Fruit fly (Drosophila melanogaster) whole organism, embryonic: ENCODE measurements around the gene CG6067.
A peak's percentile ranks its signal among the peaks of the same experiment; 100 is the strongest.

Source experiments
- Aef1 ChIP-seq: fragments of 200-800 bp; sonication (Bioruptor generic); IDR thresholded peaks from 3 replicates; pipeline ENCODE4 v1.3.6; 2022; ENCODE audit warnings: missing biosample characterization, missing genetic modification characterization
- Awh ChIP-seq: fragments of 200-800 bp; sonication (Bioruptor generic); IDR thresholded peaks from 2 replicates; pipeline ENCODE4, ENCODE4 v1.3.6; 2022; ENCODE audit warnings: missing biosample characterization, missing genetic modification characterization
- Bgb ChIP-seq: fragments of 200-800 bp; sonication (Bioruptor generic); IDR thresholded peaks from 2 replicates; pipeline ENCODE4 v1.3.6; 2022; ENCODE audit warnings: missing biosample characterization, missing genetic modification characterization; ENCODE audit not compliant: partially characterized antibody
- CG1024 ChIP-seq: fragments of 200-800 bp; sonication (Bioruptor generic); IDR thresholded peaks from 2 replicates; pipeline ENCODE4 v1.3.6; 2022; ENCODE audit warnings: missing biosample characterization, missing genetic modification characterization
- CG10267 ChIP-seq: fragments of 200-800 bp; sonication (Bioruptor generic); optimal IDR thresholded peaks from 2 replicates; lab custom pipeline; 2018; ENCODE audit warnings: missing biosample characterization, mild to moderate bottlenecking, missing genetic modification characterization, moderate library complexity
- CG12299 ChIP-seq: fragments of 200-800 bp; sonication (Bioruptor generic); optimal IDR thresholded peaks from 2 replicates; lab custom pipeline; 2018; ENCODE audit warnings: missing biosample characterization, mild to moderate bottlenecking, missing genetic modification characterization
- CG13424 ChIP-seq: fragments of 200-800 bp; sonication (Bioruptor generic); optimal IDR thresholded peaks from 2 replicates; lab custom pipeline; 2019; ENCODE audit warnings: missing biosample characterization, mild to moderate bottlenecking, missing genetic modification characterization, moderate library complexity
- CG14667 ChIP-seq: fragments of 200-800 bp; sonication (Bioruptor generic); IDR thresholded peaks from 2 replicates; pipeline ENCODE4 v1.3.6; 2022; ENCODE audit warnings: missing biosample characterization, missing genetic modification characterization
- CG14860 ChIP-seq: fragments of 200-800 bp; sonication (Bioruptor generic); IDR thresholded peaks from 3 replicates; pipeline ENCODE4 v1.3.6; 2022; ENCODE audit warnings: missing biosample characterization, missing genetic modification characterization; ENCODE audit not compliant: partially characterized antibody
- CG16815 ChIP-seq: fragments of 200-800 bp; sonication (Bioruptor generic); optimal IDR thresholded peaks from 3 replicates; lab custom pipeline; 2017; ENCODE audit warnings: missing biosample characterization, mild to moderate bottlenecking, missing genetic modification characterization
- CG17328 ChIP-seq: fragments of 200-800 bp; sonication (Bioruptor generic); IDR thresholded peaks from 2 replicates; pipeline ENCODE4 v1.3.6; 2022; ENCODE audit warnings: missing biosample characterization, missing genetic modification characterization
- CG17359 ChIP-seq: fragments of 200-800 bp; sonication (Bioruptor generic); optimal IDR thresholded peaks from 3 replicates; lab custom pipeline; 2018; ENCODE audit warnings: missing biosample characterization, mild to moderate bottlenecking, missing genetic modification characterization, moderate library complexity
- CG17912 ChIP-seq: fragments of 200-800 bp; sonication (Bioruptor generic); optimal IDR thresholded peaks from 2 replicates; lab custom pipeline; 2018; ENCODE audit warnings: missing biosample characterization, mild to moderate bottlenecking, missing genetic modification characterization
- CG2116 ChIP-seq: fragments of 200-800 bp; sonication (Bioruptor generic); optimal IDR thresholded peaks from 3 replicates; lab custom pipeline; 2018; ENCODE audit warnings: missing biosample characterization, mild to moderate bottlenecking, missing genetic modification characterization
- CG2875 ChIP-seq: fragments of 200-800 bp; sonication (Bioruptor generic); optimal IDR thresholded peaks from 2 replicates; lab custom pipeline; 2017; ENCODE audit warnings: missing biosample characterization, mild to moderate bottlenecking, missing genetic modification characterization, missing genetic modification reagents
- CG30020 ChIP-seq: fragments of 200-800 bp; optimal IDR thresholded peaks from 2 replicates; lab custom pipeline; 2019; ENCODE audit warnings: missing biosample characterization, mild to moderate bottlenecking, missing genetic modification characterization, moderate library complexity
- CG30403 ChIP-seq: fragments of 200-800 bp; sonication (Bioruptor generic); optimal IDR thresholded peaks from 3 replicates; lab custom pipeline; 2016; ENCODE audit warnings: missing biosample characterization, missing genetic modification characterization
- CG3995 ChIP-seq: fragments of 200-800 bp; sonication (Bioruptor generic); optimal IDR thresholded peaks from 3 replicates; lab custom pipeline; 2016; ENCODE audit warnings: missing biosample characterization, missing genetic modification characterization
- CG6689 ChIP-seq: fragments of 200-800 bp; sonication (Bioruptor generic); IDR thresholded peaks from 2 replicates; pipeline ENCODE4 v1.3.6; 2022; ENCODE audit warnings: missing biosample characterization, missing genetic modification characterization
- CG8089 ChIP-seq: fragments of 200-800 bp; sonication (Bioruptor generic); optimal IDR thresholded peaks from 3 replicates; lab custom pipeline; 2016; ENCODE audit warnings: missing biosample characterization, missing genetic modification characterization
- CG9609 ChIP-seq: fragments of 200-800 bp; sonication (Bioruptor generic); optimal IDR thresholded peaks from 3 replicates; lab custom pipeline; 2016; ENCODE audit warnings: missing biosample characterization, missing genetic modification characterization
- Deaf1 ChIP-seq: fragments of 200-800 bp; optimal IDR thresholded peaks from 3 replicates; lab custom pipeline; 2019; ENCODE audit warnings: missing biosample characterization, mild to moderate bottlenecking, missing genetic modification characterization, moderate library complexity
- Dip3 ChIP-seq: fragments of 200-800 bp; sonication (Bioruptor generic); optimal IDR thresholded peaks from 3 replicates; lab custom pipeline; 2016; ENCODE audit warnings: missing biosample characterization, missing genetic modification characterization
- Fer1 ChIP-seq: fragments of 200-800 bp; sonication (Bioruptor generic); optimal IDR thresholded peaks from 2 replicates; lab custom pipeline; 2017; ENCODE audit warnings: missing biosample characterization, mild to moderate bottlenecking, missing genetic modification characterization
- MBD-R2 ChIP-seq: fragments of 200-800 bp; sonication (Bioruptor generic); IDR thresholded peaks from 2 replicates; pipeline ENCODE4 v1.3.6; 2022; ENCODE audit warnings: missing biosample characterization, missing genetic modification characterization
- NC2α ChIP-seq: fragments of 200-800 bp; sonication (Bioruptor generic); optimal IDR thresholded peaks from 2 replicates; lab custom pipeline; 2016; ENCODE audit warnings: missing biosample characterization, missing genetic modification characterization
- Optix ChIP-seq: fragments of 200-800 bp; sonication (Bioruptor generic); IDR thresholded peaks from 3 replicates; pipeline ENCODE4 v1.3.6; 2022; ENCODE audit warnings: missing biosample characterization, missing genetic modification characterization
- Spps ChIP-seq: fragments of 200-800 bp; sonication (Bioruptor generic); optimal IDR thresholded peaks from 2 replicates; lab custom pipeline; 2018; ENCODE audit warnings: missing biosample characterization, mild to moderate bottlenecking, missing genetic modification characterization
- ab ChIP-seq: fragments of 200-800 bp; sonication (Bioruptor generic); optimal IDR thresholded peaks from 2 replicates; lab custom pipeline; 2016; ENCODE audit warnings: missing biosample characterization, missing genetic modification characterization
- al ChIP-seq: fragments of 200-800 bp; sonication (Bioruptor generic); IDR thresholded peaks from 2 replicates; pipeline ENCODE4 v1.3.6; 2022; ENCODE audit warnings: missing biosample characterization, missing genetic modification characterization
- bowl ChIP-seq: fragments of 200-800 bp; sonication (Bioruptor generic); IDR thresholded peaks from 2 replicates; pipeline ENCODE4 v1.3.6; 2022; ENCODE audit warnings: missing biosample characterization, missing genetic modification characterization
- cato ChIP-seq: fragments of 200-800 bp; sonication (Bioruptor generic); optimal IDR thresholded peaks from 2 replicates; lab custom pipeline; 2016; ENCODE audit warnings: missing biosample characterization, missing genetic modification characterization, borderline replicate concordance
- ci ChIP-seq: fragments of 200-800 bp; sonication (Bioruptor generic); IDR thresholded peaks from 3 replicates; pipeline ENCODE4 v1.3.6; 2022; ENCODE audit warnings: missing biosample characterization, missing genetic modification characterization
- crol ChIP-seq: fragments of 200-800 bp; sonication (Bioruptor generic); IDR thresholded peaks from 2 replicates; pipeline ENCODE4 v1.3.6; 2022; ENCODE audit warnings: missing biosample characterization, missing genetic modification characterization
- cwo ChIP-seq: fragments of 200-800 bp; sonication (Bioruptor generic); optimal IDR thresholded peaks from 3 replicates; lab custom pipeline; 2017; ENCODE audit warnings: missing biosample characterization, missing genetic modification characterization, mild to moderate bottlenecking, moderate library complexity, missing genetic modification reagents
- dati ChIP-seq: fragments of 200-800 bp; sonication (Bioruptor generic); IDR thresholded peaks from 2 replicates; pipeline ENCODE4 v1.3.6; 2022; ENCODE audit warnings: missing biosample characterization, missing genetic modification characterization
- dm ChIP-seq: fragments of 200-800 bp; sonication (Bioruptor generic); optimal IDR thresholded peaks from 3 replicates; lab custom pipeline; 2016; ENCODE audit warnings: missing biosample characterization, missing genetic modification characterization
- dmrt99B ChIP-seq: fragments of 200-800 bp; sonication (Bioruptor generic); optimal IDR thresholded peaks from 2 replicates; lab custom pipeline; 2018; ENCODE audit warnings: missing biosample characterization, mild to moderate bottlenecking, missing genetic modification characterization, moderate library complexity
- dysf ChIP-seq: fragments of 200-800 bp; sonication (Bioruptor generic); IDR thresholded peaks from 3 replicates; pipeline ENCODE4 v1.3.6; 2022; ENCODE audit warnings: missing biosample characterization, missing genetic modification characterization
- ftz-f1 ChIP-seq: fragments of 200-800 bp; sonication (Bioruptor generic); optimal IDR thresholded peaks from 2 replicates; lab custom pipeline; 2016; ENCODE audit warnings: missing biosample characterization, missing genetic modification characterization
- grau ChIP-seq: fragments of 200-800 bp; optimal IDR thresholded peaks from 3 replicates; lab custom pipeline; 2019; ENCODE audit warnings: missing biosample characterization, mild to moderate bottlenecking, missing genetic modification characterization, moderate library complexity
- hb ChIP-seq: fragments of 200-800 bp; sonication (Bioruptor generic); IDR thresholded peaks from 3 replicates; pipeline ENCODE4 v1.3.6; 2022; ENCODE audit warnings: missing biosample characterization, missing genetic modification characterization; ENCODE audit not compliant: partially characterized antibody
- inv ChIP-seq: fragments of 200-800 bp; sonication (Bioruptor generic); IDR thresholded peaks from 2 replicates; pipeline ENCODE4 v1.3.6; 2022; ENCODE audit warnings: missing biosample characterization, missing genetic modification characterization; ENCODE audit not compliant: partially characterized antibody
- kah ChIP-seq: fragments of 200-800 bp; sonication (Bioruptor generic); optimal IDR thresholded peaks from 2 replicates; lab custom pipeline; 2018; ENCODE audit warnings: missing biosample characterization, mild to moderate bottlenecking, missing genetic modification characterization
- nmo ChIP-seq: fragments of 200-800 bp; sonication (Bioruptor generic); optimal IDR thresholded peaks from 2 replicates; lab custom pipeline; 2018; ENCODE audit warnings: missing biosample characterization, mild to moderate bottlenecking, missing genetic modification characterization, moderate library complexity
- onecut ChIP-seq: fragments of 200-800 bp; sonication (Bioruptor generic); IDR thresholded peaks from 2 replicates; pipeline ENCODE4 v1.3.6; 2022; ENCODE audit warnings: missing biosample characterization, missing genetic modification characterization
- pnt ChIP-seq: fragments of 200-800 bp; sonication (Bioruptor generic); optimal IDR thresholded peaks from 3 replicates; lab custom pipeline; 2016; ENCODE audit warnings: missing biosample characterization, missing genetic modification characterization
- shn ChIP-seq: fragments of 200-800 bp; sonication (Bioruptor generic); optimal IDR thresholded peaks from 3 replicates; lab custom pipeline; 2016; ENCODE audit warnings: missing biosample characterization, missing genetic modification characterization
- tna ChIP-seq: fragments of 200-800 bp; sonication (Bioruptor generic); IDR thresholded peaks from 2 replicates; pipeline ENCODE4 v1.3.6; 2022; ENCODE audit warnings: missing biosample characterization, missing genetic modification characterization; ENCODE audit not compliant: partially characterized antibody
- zen2 ChIP-seq: fragments of 200-800 bp; sonication (Bioruptor generic); IDR thresholded peaks from 3 replicates; pipeline ENCODE4 v1.3.6; 2022; ENCODE audit warnings: missing biosample characterization, missing genetic modification characterization; ENCODE audit not compliant: partially characterized antibody

Gene CG6067

dm6 chrX:5907916-5908315, 47.5 kb upstream of the CG6067 start, which contains the start of gene CG12236 (continued):
- TF ChIP-seq ab (no peak), CG12299 (tag; lab: Kevin White, UChicago) (no peak), CG1024 (GFP tag; lab: Robert Waterston, UW) (0 out of 2 replicates have a peak, but pooled peaks have one; percentile 37), pnt (GFP tag; lab: Kevin White, UChicago) (no peak), MBD-R2 (GFP tag; lab: Robert Waterston, UW) (peak; percentile 88), bowl (GFP tag; lab: Robert Waterston, UW) (no peak), CG10267 (tag; lab: Kevin White, UChicago) (peak; percentile 73), inv (GFP tag; lab: Robert Waterston, UW) (no peak), grau (tag; lab: Kevin White, UChicago) (peak; percentile 51), dati (GFP tag; lab: Robert Waterston, UW) (no peak), CG16815 (no peak), dmrt99B (no peak), CG8089 (GFP tag; lab: Kevin White, UChicago) (peak; percentile 24), ci (GFP tag; lab: Robert Waterston, UW) (peak; percentile 64; the same call in 2 of the 3 replicates), Dip3 (GFP tag; lab: Kevin White, UChicago) (peak; percentile 34), hb (GFP tag; lab: Robert Waterston, UW) (no peak), shn (no peak), CG30403 (GFP tag; lab: Kevin White, UChicago) (peak; percentile 30), kah (GFP tag; lab: Kevin White, UChicago) (peak; percentile 59), dysf (GFP tag; lab: Robert Waterston, UW) (0 out of 3 replicates have a peak, but pooled peaks have one; percentile 24), ftz-f1 (GFP tag; lab: Kevin White, UChicago) (peak; percentile 77), cato (GFP tag; lab: Kevin White, UChicago) (no peak), Awh (no peak), dm (peak; percentile 63), Optix (0 out of 3 replicates have a peak, but pooled peaks have one; percentile 21), CG17359 (peak; percentile 32), Bgb (GFP tag; lab: Robert Waterston, UW) (peak; percentile 33; the same call in 1 of the 2 replicates), CG17328 (GFP tag; lab: Robert Waterston, UW) (peak; percentile 39; the same call in 1 of the 2 replicates), CG30020 (tag; lab: Kevin White, UChicago) (peak; percentile 22), CG14667 (GFP tag; lab: Robert Waterston, UW) (no peak), Spps (tag; lab: Kevin White, UChicago) (no peak), zen2 (GFP tag; lab: Robert Waterston, UW) (no peak), Deaf1 (tag; lab: Kevin White, UChicago) (no peak), Aef1 (0 out of 3 replicates have a peak, but pooled peaks have one; percentile 32), al (no peak), CG17912 (GFP tag; lab: Kevin White, UChicago) (peak; percentile 68), CG2116 (GFP tag; lab: Kevin White, UChicago) (peak; percentile 99), tna (GFP tag; lab: Robert Waterston, UW) (no peak), CG13424 (tag; lab: Kevin White, UChicago) (peak; percentile 21), CG3995 (no peak), CG2875 (no peak), NC2α (GFP tag; lab: Kevin White, UChicago) (no peak), Fer1 (GFP tag; lab: Kevin White, UChicago) (peak; percentile 75), nmo (peak; percentile 66), CG9609 (GFP tag; lab: Kevin White, UChicago) (peak; percentile 11), onecut (GFP tag; lab: Robert Waterston, UW) (0 out of 2 replicates have a peak, but pooled peaks have one; percentile 30), cwo (GFP tag; lab: Kevin White, UChicago) (no peak), crol (GFP tag; lab: Robert Waterston, UW) (no peak), CG6689 (GFP tag; lab: Robert Waterston, UW) (peak; percentile 30; the same call in 1 of the 2 replicates), CG14860 (GFP tag; lab: Robert Waterston, UW) (no peak)
